Worm (Caenorhabditis elegans) whole organism, L2 larva: ENCODE measurements around the gene H10E21.5.

Experiments used
- C34F6.9 ChIP-seq: fragments of 150-350 bp; optimal IDR thresholded peaks from 2 replicates; lab custom pipeline; 2014; ENCODE audit warnings: missing biosample characterization, missing genetic modification characterization
- F13H6.1 ChIP-seq: sonication (generic microtip); optimal IDR thresholded peaks from 2 replicates; lab custom pipeline; 2016; ENCODE audit warnings: missing genetic modification characterization, missing compliant biosample characterization
- R02D3.7 ChIP-seq: fragments of 150-350 bp; optimal IDR thresholded peaks from 2 replicates; lab custom pipeline; 2014; ENCODE audit warnings: missing biosample characterization, missing genetic modification characterization
- Y55F3AM.14 ChIP-seq: fragments of 200-800 bp; sonication (Bioruptor generic); optimal IDR thresholded peaks from 2 replicates; lab custom pipeline; 2018; ENCODE audit warnings: mild to moderate bottlenecking, missing genetic modification characterization, missing compliant biosample characterization
- ZK546.5 ChIP-seq: sonication (generic microtip); optimal IDR thresholded peaks from 2 replicates; lab custom pipeline; 2017; ENCODE audit warnings: missing biosample characterization, missing genetic modification characterization
- alr-1 ChIP-seq: fragments of 150-350 bp; optimal IDR thresholded peaks from 2 replicates; lab custom pipeline; 2014; ENCODE audit warnings: missing biosample characterization, missing genetic modification characterization
- aly-2 ChIP-seq: fragments of 150-350 bp; optimal IDR thresholded peaks from 2 replicates; lab custom pipeline; 2014; ENCODE audit warnings: missing biosample characterization, missing genetic modification characterization
- ceh-16 ChIP-seq: fragments of 150-350 bp; optimal IDR thresholded peaks from 2 replicates; lab custom pipeline; 2014; ENCODE audit warnings: missing biosample characterization, missing genetic modification characterization
- crh-2 ChIP-seq: sonication (generic microtip); optimal IDR thresholded peaks from 2 replicates; lab custom pipeline; 2017; ENCODE audit warnings: missing biosample characterization, missing genetic modification characterization
- dmd-4 ChIP-seq: sonication (generic microtip); optimal IDR thresholded peaks from 2 replicates; lab custom pipeline; 2017; ENCODE audit warnings: missing biosample characterization, missing genetic modification characterization
- elt-1 ChIP-seq: fragments of 150-350 bp; optimal IDR thresholded peaks from 2 replicates; lab custom pipeline; 2014; ENCODE audit warnings: missing biosample characterization, missing genetic modification characterization
- elt-3 ChIP-seq: sonication (generic microtip); optimal IDR thresholded peaks from 2 replicates; lab custom pipeline; 2017; ENCODE audit warnings: missing biosample characterization, missing genetic modification characterization
- lin-11 ChIP-seq: fragments of 150-350 bp; sonication (generic microtip); optimal IDR thresholded peaks from 2 replicates; lab custom pipeline; 2014; ENCODE audit warnings: missing biosample characterization, missing genetic modification characterization, inconsistent platforms, mixed read lengths
- lin-13 ChIP-seq: fragments of 150-350 bp; optimal IDR thresholded peaks from 2 replicates; lab custom pipeline; 2014; ENCODE audit warnings: missing biosample characterization, missing genetic modification reagents, missing genetic modification characterization
- lin-39 ChIP-seq: fragments of 150-350 bp; optimal IDR thresholded peaks from 2 replicates; lab custom pipeline; 2014; ENCODE audit warnings: missing biosample characterization, missing genetic modification reagents, missing genetic modification characterization
- lsy-2 ChIP-seq, 2 experiments: fragments of 150-350 bp in 1 of 2; sonication (generic microtip) in 1 of 2; optimal IDR thresholded peaks; 2 replicates each; lab custom pipeline; 2014 to 2017; ENCODE audit warnings: missing biosample characterization in 2 of 2, missing genetic modification characterization in 2 of 2
- mbf-1 ChIP-seq: sonication (generic microtip); optimal IDR thresholded peaks from 2 replicates; lab custom pipeline; 2017; ENCODE audit warnings: missing biosample characterization, missing genetic modification characterization
- mdl-1 ChIP-seq, 2 experiments: fragments of 150-350 bp in 1 of 2; sonication (generic microtip) in 1 of 2; optimal IDR thresholded peaks; 2 replicates each; lab custom pipeline; 2017; ENCODE audit warnings: missing biosample characterization in 2 of 2, missing genetic modification characterization in 2 of 2
- nhr-10 ChIP-seq: sonication (generic microtip); optimal IDR thresholded peaks from 2 replicates; lab custom pipeline; 2017; ENCODE audit warnings: missing biosample characterization, missing genetic modification characterization
- nhr-11 ChIP-seq: fragments of 150-350 bp; optimal IDR thresholded peaks from 2 replicates; lab custom pipeline; 2014; ENCODE audit warnings: missing biosample characterization, missing genetic modification characterization
- nhr-21 ChIP-seq: fragments of 150-350 bp; optimal IDR thresholded peaks from 2 replicates; lab custom pipeline; 2014; ENCODE audit warnings: missing biosample characterization, missing genetic modification characterization
- nhr-23 ChIP-seq: fragments of 150-350 bp; optimal IDR thresholded peaks from 2 replicates; lab custom pipeline; 2014; ENCODE audit warnings: missing biosample characterization, missing genetic modification reagents, missing genetic modification characterization
- nhr-237 ChIP-seq: fragments of 150-350 bp; optimal IDR thresholded peaks from 2 replicates; lab custom pipeline; 2014; ENCODE audit warnings: missing biosample characterization, missing genetic modification characterization
- nhr-6 ChIP-seq: fragments of 150-350 bp; optimal IDR thresholded peaks from 2 replicates; lab custom pipeline; 2014; ENCODE audit warnings: missing biosample characterization, missing genetic modification characterization
- nhr-77 ChIP-seq: fragments of 150-350 bp; optimal IDR thresholded peaks from 2 replicates; lab custom pipeline; 2014; ENCODE audit warnings: missing biosample characterization, missing genetic modification characterization
- peb-1 ChIP-seq: fragments of 150-350 bp; optimal IDR thresholded peaks from 2 replicates; lab custom pipeline; 2014; ENCODE audit warnings: missing biosample characterization, missing genetic modification characterization
- sem-4 ChIP-seq: fragments of 150-350 bp; optimal IDR thresholded peaks from 2 replicates; lab custom pipeline; 2014; ENCODE audit warnings: missing biosample characterization, missing genetic modification reagents, missing genetic modification characterization
- skn-1 ChIP-seq: sonication (generic microtip); optimal IDR thresholded peaks from 2 replicates; lab custom pipeline; 2017; ENCODE audit warnings: missing biosample characterization, missing genetic modification characterization
- sma-9 ChIP-seq, 2 experiments: fragments of 150-350 bp in 1 of 2; sonication (generic microtip) in 1 of 2; optimal IDR thresholded peaks; 2 replicates each; lab custom pipeline; 2014 to 2016; ENCODE audit warnings: missing genetic modification characterization in 2 of 2, mild to moderate bottlenecking in 1 of 2, missing biosample characterization in 1 of 2, missing compliant biosample characterization in 1 of 2, missing genetic modification reagents in 1 of 2, moderate library complexity in 1 of 2
- snpc-4 ChIP-seq: fragments of 150-350 bp; optimal IDR thresholded peaks from 2 replicates; lab custom pipeline; 2014; ENCODE audit warnings: missing biosample characterization, missing genetic modification characterization
- unc-39 ChIP-seq: fragments of 150-350 bp; optimal IDR thresholded peaks from 2 replicates; lab custom pipeline; 2014; ENCODE audit warnings: missing biosample characterization, missing genetic modification characterization
- unc-55 ChIP-seq: fragments of 150-350 bp; sonication (generic microtip); optimal IDR thresholded peaks from 3 replicates; lab custom pipeline; 2014; ENCODE audit warnings: missing biosample characterization, missing genetic modification reagents, missing genetic modification characterization
- zag-1 ChIP-seq: fragments of 150-350 bp; optimal IDR thresholded peaks from 2 replicates; lab custom pipeline; 2014; ENCODE audit warnings: missing biosample characterization, missing genetic modification characterization
- ztf-1 ChIP-seq: fragments of 200-800 bp; sonication (Bioruptor generic); conservative IDR thresholded peaks from 2 replicates; pipeline ENCODE4 v1.3.6; 2022; ENCODE audit warnings: missing genetic modification characterization, missing compliant biosample characterization
- ztf-11 ChIP-seq: sonication (generic microtip); optimal IDR thresholded peaks from 2 replicates; lab custom pipeline; 2017; ENCODE audit warnings: missing biosample characterization, missing genetic modification characterization
- ztf-4 ChIP-seq: fragments of 150-350 bp; optimal IDR thresholded peaks from 2 replicates; lab custom pipeline; 2014; ENCODE audit warnings: missing biosample characterization, missing genetic modification characterization

H10E21.5 gene

ce11 chrIII:39516-39915 lies 15.8 kb upstream of the H10E21.5 start:
- TF ChIP-seq elt-1 (no peak), ztf-4 (no peak), lsy-2 (tag; optimal IDR thresholded peaks at IDR 0.05; lab: Kevin White, UChicago) (no peak), lin-39 (no peak), C34F6.9 (no peak), nhr-6 (no peak), nhr-10 (tag; lab: Kevin White, UChicago) (no peak), unc-55 (GFP tag; lab: Kevin White, UChicago) (no peak), nhr-23 (no peak), nhr-21 (no peak), ztf-11 (tag; lab: Kevin White, UChicago) (no peak), skn-1 (no peak), crh-2 (tag; lab: Kevin White, UChicago) (no peak), nhr-237 (tag; lab: Kevin White, UChicago) (no peak)

ce11 chrIII:38117-38516 lies 14.4 kb upstream of the H10E21.5 start, which contains the start of gene clp-10:
Gene clp-10, minus strand, starts transcription at chrIII:38217.
- TF ChIP-seq ztf-1 (GFP tag; lab: Robert Waterston, UW) (no peak), ceh-16 (no peak), sem-4 (no peak), F13H6.1 (tag; lab: Kevin White, UChicago) (no peak), sma-9 (GFP tag; optimal IDR thresholded peaks at IDR 0.05; lab: Kevin White, UChicago) (no peak), sma-9 (tag; optimal IDR thresholded peaks at IDR 0.05; lab: Kevin White, UChicago) (no peak), unc-55 (GFP tag; lab: Kevin White, UChicago) (no peak), C34F6.9 (no peak), nhr-237 (tag; lab: Kevin White, UChicago) (no peak), R02D3.7 (no peak), lsy-2 (tag; optimal IDR thresholded peaks at IDR 0.05; lab: Kevin White, UChicago) (no peak), nhr-21 (no peak), alr-1 (no peak)

- TF ChIP-seq R02D3.7 (no peak), ZK546.5 (tag; lab: Kevin White, UChicago) (no peak), peb-1 (no peak), lin-11 (tag; lab: Kevin White, UChicago) (no peak), aly-2 (tag; lab: Kevin White, UChicago) (no peak)
These were observed 9.5 kb upstream of the H10E21.5 start for ce11 chrIII:33257-33656.

ce11 chrIII:31600-31999 lies 7.8 kb upstream of the H10E21.5 start:
- TF ChIP-seq nhr-6 (no peak), elt-1 (no peak), Y55F3AM.14 (GFP tag; lab: Kevin White, UChicago) (no peak), unc-39 (no peak), peb-1 (no peak), mbf-1 (tag; lab: Kevin White, UChicago) (no peak), C34F6.9 (peak; percentile 8), nhr-11 (tag; lab: Kevin White, UChicago) (no peak)

- TF ChIP-seq zag-1: peak; percentile 27
- peak; percentile 30 for TF ChIP-seq Y55F3AM.14 (GFP tag; lab: Kevin White, UChicago)
- peak; percentile 53 for TF ChIP-seq crh-2 (tag; lab: Kevin White, UChicago)
- TF ChIP-seq lsy-2 (tag; optimal IDR thresholded peaks at IDR 0.05; lab: Kevin White, UChicago): peak in 1 of 2 experiments; percentile 65
- peak; percentile 1 for TF ChIP-seq nhr-6
- TF ChIP-seq unc-55 (GFP tag; lab: Kevin White, UChicago): peak; percentile 60
- TF ChIP-seq F13H6.1 (tag; lab: Kevin White, UChicago): no peak
- no peak for TF ChIP-seq ztf-4
- TF ChIP-seq elt-3 (tag; lab: Kevin White, UChicago): no peak
- no peak for TF ChIP-seq aly-2 (tag; lab: Kevin White, UChicago)
- TF ChIP-seq mdl-1 (tag; optimal IDR thresholded peaks at IDR 0.05; lab: Kevin White, UChicago): peak in 1 of 2 experiments; percentile 60
- peak; percentile 43 for TF ChIP-seq sma-9 (GFP tag; optimal IDR thresholded peaks at IDR 0.05; lab: Kevin White, UChicago)
- TF ChIP-seq sma-9 (tag; optimal IDR thresholded peaks at IDR 0.05; lab: Kevin White, UChicago): no peak
- TF ChIP-seq nhr-237 (tag; lab: Kevin White, UChicago): no peak
- no peak for TF ChIP-seq nhr-23
- peak; percentile 10 for TF ChIP-seq sem-4
- peak; percentile 48 for TF ChIP-seq C34F6.9
- TF ChIP-seq, all 48 proteins: peak for 10
These were observed 6.6 kb upstream of the H10E21.5 start for ce11 chrIII:30399-30798.

ce11 chrIII:29626-30025 lies 5.9 kb upstream of the H10E21.5 start:
- TF ChIP-seq alr-1 (no peak), mdl-1 (tag; optimal IDR thresholded peaks at IDR 0.05; lab: Kevin White, UChicago) (no peak), sma-9 (GFP tag; optimal IDR thresholded peaks at IDR 0.05; lab: Kevin White, UChicago) (no peak), sma-9 (tag; optimal IDR thresholded peaks at IDR 0.05; lab: Kevin White, UChicago) (no peak), unc-55 (GFP tag; lab: Kevin White, UChicago) (no peak), lin-13 (GFP tag; lab: Kevin White, UChicago) (no peak), snpc-4 (tag; lab: Kevin White, UChicago) (no peak), ztf-11 (tag; lab: Kevin White, UChicago) (no peak), nhr-6 (no peak), nhr-11 (tag; lab: Kevin White, UChicago) (no peak), ztf-4 (no peak), crh-2 (tag; lab: Kevin White, UChicago) (no peak), nhr-10 (tag; lab: Kevin White, UChicago) (no peak), dmd-4 (tag; lab: Kevin White, UChicago) (no peak), lsy-2 (tag; optimal IDR thresholded peaks at IDR 0.05; lab: Kevin White, UChicago) (no peak), nhr-77 (tag; lab: Kevin White, UChicago) (no peak)
